Fruit fly (Drosophila melanogaster) whole organism, prepupa: ENCODE measurements around the gene CG7294.
A peak's percentile ranks its signal among the peaks of the same experiment; 100 is the strongest.

Experiments
- CG10631 ChIP-seq: fragments of 200-800 bp; sonication (Bioruptor generic); optimal IDR thresholded peaks from 2 replicates; lab custom pipeline; 2016; ENCODE audit warnings: missing biosample characterization, missing genetic modification characterization
- CG11294 ChIP-seq: fragments of 200-800 bp; sonication (Bioruptor generic); IDR thresholded peaks from 2 replicates; pipeline ENCODE4 v1.3.6; 2022; ENCODE audit warnings: missing biosample characterization, missing genetic modification characterization
- CG15336 ChIP-seq: fragments of 200-800 bp; sonication (Bioruptor generic); IDR thresholded peaks from 2 replicates; pipeline ENCODE4 v1.3.6; 2022; ENCODE audit warnings: missing biosample characterization, missing genetic modification characterization
- CG1621 ChIP-seq: fragments of 200-800 bp; sonication (Bioruptor generic); optimal IDR thresholded peaks from 3 replicates; lab custom pipeline; 2018; ENCODE audit warnings: missing biosample characterization, mild to moderate bottlenecking, missing genetic modification characterization
- CG16779 ChIP-seq: fragments of 200-800 bp; sonication (Bioruptor generic); optimal IDR thresholded peaks from 3 replicates; lab custom pipeline; 2017; ENCODE audit warnings: missing biosample characterization, mild to moderate bottlenecking, missing genetic modification characterization
- CG3032 ChIP-seq: fragments of 200-800 bp; optimal IDR thresholded peaks from 2 replicates; lab custom pipeline; 2019; ENCODE audit warnings: missing biosample characterization, mild to moderate bottlenecking, missing genetic modification characterization, moderate library complexity
- CG31627 ChIP-seq: fragments of 200-800 bp; sonication (Bioruptor generic); optimal IDR thresholded peaks from 3 replicates; lab custom pipeline; 2016; ENCODE audit warnings: missing biosample characterization, missing genetic modification characterization
- CG32006 ChIP-seq: fragments of 200-800 bp; sonication (Bioruptor generic); optimal IDR thresholded peaks from 3 replicates; lab custom pipeline; 2017; ENCODE audit warnings: missing biosample characterization, mild to moderate bottlenecking, missing genetic modification characterization
- CG3919 ChIP-seq: fragments of 200-800 bp; sonication (Bioruptor generic); optimal IDR thresholded peaks from 3 replicates; lab custom pipeline; 2016; ENCODE audit warnings: missing biosample characterization, missing genetic modification characterization
- CG4318 ChIP-seq: fragments of 200-800 bp; sonication (Bioruptor generic); optimal IDR thresholded peaks from 3 replicates; lab custom pipeline; 2017; ENCODE audit warnings: missing biosample characterization, mild to moderate bottlenecking, missing genetic modification characterization
- CG6163 ChIP-seq: fragments of 200-800 bp; sonication (Bioruptor generic); IDR thresholded peaks from 3 replicates; pipeline ENCODE4 v1.3.6; 2022; ENCODE audit warnings: missing biosample characterization, missing genetic modification characterization
- CG6276 ChIP-seq: fragments of 200-800 bp; sonication (Bioruptor generic); optimal IDR thresholded peaks from 2 replicates; lab custom pipeline; 2017; ENCODE audit warnings: missing biosample characterization, mild to moderate bottlenecking, missing genetic modification characterization
- CG6792 ChIP-seq: fragments of 200-800 bp; sonication (Bioruptor generic); optimal IDR thresholded peaks from 3 replicates; lab custom pipeline; 2016; ENCODE audit warnings: missing biosample characterization, missing genetic modification characterization
- CG6854 ChIP-seq: fragments of 200-800 bp; sonication (Bioruptor generic); optimal IDR thresholded peaks from 2 replicates; lab custom pipeline; 2017; ENCODE audit warnings: missing biosample characterization, mild to moderate bottlenecking, missing genetic modification characterization
- CG7368 ChIP-seq: fragments of 200-800 bp; sonication (Bioruptor generic); optimal IDR thresholded peaks from 3 replicates; lab custom pipeline; 2016; ENCODE audit warnings: missing biosample characterization, missing genetic modification characterization
- CG8119 ChIP-seq: fragments of 200-800 bp; sonication (Bioruptor generic); IDR thresholded peaks from 3 replicates; pipeline ENCODE4 v1.3.6; 2022; ENCODE audit warnings: missing biosample characterization, missing genetic modification characterization
- CG8632 ChIP-seq: fragments of 200-800 bp; sonication (Bioruptor generic); optimal IDR thresholded peaks from 3 replicates; lab custom pipeline; 2016; ENCODE audit warnings: missing biosample characterization, missing genetic modification characterization
- CG9139 ChIP-seq: fragments of 200-800 bp; sonication (Bioruptor generic); optimal IDR thresholded peaks from 3 replicates; lab custom pipeline; 2017; ENCODE audit warnings: missing biosample characterization, mild to moderate bottlenecking, missing genetic modification characterization
- Eip78C ChIP-seq: fragments of 200-800 bp; sonication (Bioruptor generic); peaks from one replicate; lab custom pipeline; 2016; ENCODE audit warnings: missing biosample characterization, missing genetic modification characterization
- Ets21C ChIP-seq: fragments of 200-800 bp; sonication (Bioruptor generic); optimal IDR thresholded peaks from 3 replicates; lab custom pipeline; 2016; ENCODE audit warnings: missing biosample characterization, missing genetic modification characterization
- Gug ChIP-seq: fragments of 200-800 bp; sonication (Bioruptor generic); IDR thresholded peaks from 2 replicates; pipeline ENCODE4 v1.3.6; 2022; ENCODE audit warnings: missing biosample characterization, missing genetic modification characterization
- Hr39 ChIP-seq: fragments of 200-800 bp; sonication (Bioruptor generic); optimal IDR thresholded peaks from 2 replicates; lab custom pipeline; 2016; ENCODE audit warnings: missing biosample characterization, missing genetic modification characterization
- Hr4 ChIP-seq: fragments of 200-800 bp; sonication (Bioruptor generic); optimal IDR thresholded peaks from 3 replicates; lab custom pipeline; 2016; ENCODE audit warnings: missing biosample characterization, missing genetic modification characterization
- Met ChIP-seq: fragments of 200-800 bp; sonication (Bioruptor generic); optimal IDR thresholded peaks from 3 replicates; lab custom pipeline; 2016; ENCODE audit warnings: missing biosample characterization, missing genetic modification characterization
- OdsH ChIP-seq: fragments of 200-800 bp; sonication (Bioruptor generic); optimal IDR thresholded peaks from 3 replicates; lab custom pipeline; 2016; ENCODE audit warnings: missing biosample characterization, missing genetic modification characterization
- Smox ChIP-seq: fragments of 200-800 bp; sonication (Bioruptor generic); optimal IDR thresholded peaks from 3 replicates; lab custom pipeline; 2016; ENCODE audit warnings: missing biosample characterization, missing genetic modification characterization
- Sox102F ChIP-seq: fragments of 200-800 bp; sonication (Bioruptor generic); optimal IDR thresholded peaks from 2 replicates; lab custom pipeline; 2016; ENCODE audit warnings: missing biosample characterization, mild to moderate bottlenecking, missing genetic modification characterization
- Sox14 ChIP-seq: fragments of 200-800 bp; sonication (Bioruptor generic); optimal IDR thresholded peaks from 3 replicates; lab custom pipeline; 2016; ENCODE audit warnings: missing biosample characterization, missing genetic modification characterization
- Sox15 ChIP-seq: fragments of 200-800 bp; sonication (Bioruptor generic); optimal IDR thresholded peaks from 3 replicates; lab custom pipeline; 2016; ENCODE audit warnings: missing biosample characterization, missing genetic modification characterization
- achi ChIP-seq: fragments of 200-800 bp; sonication (Bioruptor generic); optimal IDR thresholded peaks from 3 replicates; lab custom pipeline; 2016; ENCODE audit warnings: missing biosample characterization, missing genetic modification characterization
- acj6 ChIP-seq: fragments of 200-800 bp; sonication (Bioruptor generic); optimal IDR thresholded peaks from 3 replicates; lab custom pipeline; 2016; ENCODE audit warnings: missing biosample characterization, missing genetic modification characterization
- dac ChIP-seq: fragments of 200-800 bp; sonication (Bioruptor generic); optimal IDR thresholded peaks from 2 replicates; lab custom pipeline; 2017; ENCODE audit warnings: missing biosample characterization, mild to moderate bottlenecking, missing genetic modification characterization
- dsx ChIP-seq: fragments of 200-800 bp; optimal IDR thresholded peaks from 3 replicates; lab custom pipeline; 2019; ENCODE audit warnings: missing biosample characterization, mild to moderate bottlenecking, missing genetic modification characterization, moderate library complexity; ENCODE audit not compliant: poor library complexity, severe bottlenecking
- eg ChIP-seq: fragments of 200-800 bp; sonication (Bioruptor generic); IDR thresholded peaks from 3 replicates; pipeline ENCODE4 v1.3.6; 2022; ENCODE audit warnings: missing biosample characterization, missing genetic modification characterization
- esn ChIP-seq: fragments of 200-800 bp; sonication (Bioruptor generic); optimal IDR thresholded peaks from 2 replicates; lab custom pipeline; 2016; ENCODE audit warnings: missing biosample characterization, mild to moderate bottlenecking, missing genetic modification characterization, moderate library complexity
- fd59A ChIP-seq: fragments of 200-800 bp; sonication (Bioruptor generic); optimal IDR thresholded peaks from 2 replicates; lab custom pipeline; 2017; ENCODE audit warnings: missing biosample characterization, mild to moderate bottlenecking, missing genetic modification characterization, missing genetic modification reagents
- fd85E ChIP-seq: fragments of 200-800 bp; sonication (Bioruptor generic); optimal IDR thresholded peaks from 3 replicates; lab custom pipeline; 2016; ENCODE audit warnings: missing biosample characterization, missing genetic modification characterization
- fkh ChIP-seq: fragments of 200-800 bp; sonication (Bioruptor generic); optimal IDR thresholded peaks from 3 replicates; lab custom pipeline; 2017; ENCODE audit warnings: missing biosample characterization, mild to moderate bottlenecking, missing genetic modification characterization, moderate library complexity
- lz ChIP-seq: fragments of 200-800 bp; sonication (Bioruptor generic); optimal IDR thresholded peaks from 3 replicates; lab custom pipeline; 2016; ENCODE audit warnings: missing biosample characterization, missing genetic modification characterization
- pdm3 ChIP-seq: fragments of 200-800 bp; sonication (Bioruptor generic); optimal IDR thresholded peaks from 3 replicates; lab custom pipeline; 2016; ENCODE audit warnings: missing biosample characterization, missing genetic modification characterization
- svp ChIP-seq: fragments of 200-800 bp; sonication (Bioruptor generic); peaks from one replicate; lab custom pipeline; 2016; ENCODE audit warnings: missing biosample characterization, missing genetic modification characterization
- topi ChIP-seq: fragments of 200-800 bp; sonication (Bioruptor generic); optimal IDR thresholded peaks from 3 replicates; lab custom pipeline; 2016; ENCODE audit warnings: missing biosample characterization, missing genetic modification characterization
- vri ChIP-seq: fragments of 200-800 bp; sonication (Bioruptor generic); optimal IDR thresholded peaks from 3 replicates; lab custom pipeline; 2016; ENCODE audit warnings: missing biosample characterization, mild to moderate bottlenecking, missing genetic modification characterization

CG7294 gene

DNA sequence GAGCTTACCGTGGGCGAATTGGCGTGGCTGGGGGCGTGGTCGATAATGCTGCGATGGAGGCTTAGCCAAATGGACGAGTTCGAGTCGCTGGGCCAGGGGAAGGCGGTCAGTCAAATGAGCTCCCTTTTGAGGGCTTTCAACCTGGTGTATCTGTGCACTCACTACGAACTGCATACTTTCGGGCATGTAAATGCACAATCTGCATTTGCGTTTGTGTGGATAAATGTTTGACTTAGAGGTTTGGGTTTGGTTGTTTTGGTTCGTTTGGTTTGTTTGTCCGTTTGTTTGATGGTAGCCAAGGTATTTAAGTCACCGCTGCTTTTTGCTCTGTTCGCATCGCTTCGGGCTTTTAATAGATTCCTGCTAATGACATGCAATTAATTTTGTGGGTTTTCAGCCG, 22.1 kb upstream of the CG7294 start:
- TF ChIP-seq CG3919 (GFP tag; lab: Kevin White, UChicago) (no peak), dac (GFP tag; lab: Kevin White, UChicago) (no peak), Sox102F (no peak)
- TF ChIP-seq, all 60 proteins: peak for 0

DNA sequence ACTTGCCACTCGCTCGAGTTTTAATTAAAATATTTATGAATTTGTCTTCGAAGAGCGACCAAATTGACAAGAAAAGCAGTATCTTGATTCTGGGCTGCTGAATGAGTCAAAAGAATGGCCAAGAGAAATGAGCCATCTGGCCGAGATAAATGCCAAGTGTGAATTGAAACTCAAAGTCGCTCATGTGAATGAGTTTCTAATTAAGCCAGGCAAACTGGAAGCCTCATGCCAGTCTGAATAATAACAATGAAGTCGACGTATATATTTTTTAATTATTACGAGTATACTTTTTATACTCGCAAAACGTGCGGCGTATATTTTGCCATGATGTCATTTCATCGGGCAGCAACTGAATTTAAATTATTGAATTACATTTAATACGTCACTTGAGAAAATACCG, 20.3 kb upstream of the CG7294 start, which contains the start of gene Lip2:
TSS of gene Lip2 (minus strand) at position 101 of the 400 bp plus-strand sequence.
- TF ChIP-seq CG1621 (tag; lab: Kevin White, UChicago) (no peak), CG3032 (tag; lab: Kevin White, UChicago) (no peak)

DNA sequence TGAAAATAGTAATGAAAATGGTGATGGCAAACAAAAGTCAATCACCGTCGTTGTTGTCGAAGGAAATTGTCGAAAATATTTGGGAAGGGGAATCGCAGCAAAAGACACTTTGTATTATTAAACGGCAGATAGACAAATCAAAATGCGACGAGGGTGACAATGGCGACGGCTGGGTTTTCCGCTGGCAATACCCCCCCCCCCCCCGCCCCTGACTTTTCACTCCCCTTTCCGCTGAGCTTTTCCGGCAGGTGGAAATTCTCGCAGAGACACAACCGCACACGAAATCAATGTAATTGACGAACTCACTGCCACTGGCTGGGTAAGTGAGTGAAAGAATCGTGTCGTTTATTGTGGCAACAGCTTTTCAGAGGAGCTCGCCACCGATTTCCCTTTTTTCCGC, 19.0 kb upstream of the CG7294 start:
- TF ChIP-seq fd85E (GFP tag; lab: Kevin White, UChicago): no peak
- TF ChIP-seq Hr4 (GFP tag; lab: Kevin White, UChicago): no peak
- TF ChIP-seq acj6: no peak
- no peak for TF ChIP-seq fd59A (GFP tag; lab: Kevin White, UChicago)
- no peak for TF ChIP-seq CG7368
- TF ChIP-seq CG4318: no peak
- TF ChIP-seq esn: no peak
- TF ChIP-seq Sox102F: no peak
- no peak for TF ChIP-seq CG31627
- TF ChIP-seq CG6854 (GFP tag; lab: Kevin White, UChicago): no peak
- TF ChIP-seq Sox14: no peak
- TF ChIP-seq vri: no peak
- TF ChIP-seq lz (GFP tag; lab: Kevin White, UChicago): no peak
- TF ChIP-seq achi: no peak
- TF ChIP-seq Sox15 (GFP tag; lab: Kevin White, UChicago): no peak
- no peak for TF ChIP-seq fkh
- no peak for TF ChIP-seq CG3919 (GFP tag; lab: Kevin White, UChicago)

DNA sequence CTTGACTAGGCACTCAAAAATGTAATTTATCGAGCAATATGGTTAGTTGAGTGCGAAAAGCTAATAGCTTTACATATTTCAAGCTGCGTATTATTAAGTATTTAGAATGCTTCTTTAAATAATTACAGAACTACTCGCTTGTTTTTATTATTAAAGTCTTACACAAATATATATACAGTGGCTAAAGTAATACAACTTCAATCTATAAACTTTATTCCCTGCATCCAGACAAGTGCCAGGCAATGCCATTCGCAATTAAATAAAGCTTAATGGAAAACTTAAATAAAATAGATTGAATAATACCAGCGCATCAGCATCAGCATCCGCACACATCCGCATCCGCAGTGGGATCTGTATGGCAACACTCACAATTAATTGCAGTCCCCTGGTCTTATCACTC, 17.2 kb upstream of the CG7294 start:
- no peak for TF ChIP-seq pdm3 (GFP tag; lab: Kevin White, UChicago)
- TF ChIP-seq svp: peak; percentile 63

DNA sequence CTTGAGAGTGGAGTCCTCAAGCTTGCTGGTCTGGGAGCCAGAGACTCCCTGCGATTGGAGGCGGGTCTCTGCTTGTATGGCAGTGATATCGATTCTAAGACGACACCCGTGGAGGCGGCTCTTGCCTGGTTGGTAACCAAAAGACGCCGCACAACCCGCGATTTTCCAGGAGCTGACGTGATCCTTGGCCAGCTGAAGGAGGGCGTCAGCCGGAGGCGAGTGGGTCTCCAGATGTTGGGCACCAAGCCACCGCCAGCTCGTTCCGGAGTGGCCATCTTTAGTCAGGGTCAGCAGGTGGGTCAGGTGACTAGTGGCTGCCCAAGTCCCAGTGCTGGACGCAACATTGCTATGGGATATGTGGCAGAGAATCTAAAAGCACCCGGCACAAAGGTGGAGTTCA, 15.4 kb upstream of the CG7294 start:
- no peak for TF ChIP-seq dsx (GFP tag; lab: Kevin White, UChicago)
- no peak for TF ChIP-seq eg (GFP tag; lab: Robert Waterston, UW)
- no peak for TF ChIP-seq achi
- no peak for TF ChIP-seq topi
- no peak for TF ChIP-seq CG6792 (GFP tag; lab: Kevin White, UChicago)
- TF ChIP-seq esn: no peak
- TF ChIP-seq CG8632: no peak
- TF ChIP-seq CG9139 (GFP tag; lab: Kevin White, UChicago): no peak
- TF ChIP-seq CG10631 (GFP tag; lab: Kevin White, UChicago): no peak
- TF ChIP-seq CG6276 (GFP tag; lab: Kevin White, UChicago): no peak
- no peak for TF ChIP-seq Smox

DNA sequence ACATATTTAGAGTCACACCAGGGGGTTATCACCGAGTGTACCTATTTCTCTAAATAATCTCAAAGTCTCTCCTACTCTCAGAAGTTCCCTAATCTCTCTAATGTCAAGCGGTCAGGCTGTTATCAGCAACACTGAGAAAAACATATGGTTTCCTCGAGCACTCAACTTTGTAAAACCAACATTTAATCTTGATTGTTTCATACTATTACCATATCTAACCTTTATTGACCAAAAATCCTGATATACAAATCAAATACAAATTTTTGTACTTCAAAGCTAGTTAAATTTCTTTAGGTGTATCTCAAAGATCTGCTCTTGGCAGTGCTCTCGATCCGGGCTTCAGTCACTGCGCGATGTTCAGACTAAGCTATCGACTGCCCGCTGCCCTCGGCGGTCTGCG, 14.2 kb upstream of the CG7294 start, which contains the start of gene CG6415:
TSS of gene CG6415 (plus strand) at position 341 of the 400 bp plus-strand sequence.
- TF ChIP-seq pdm3 (GFP tag; lab: Kevin White, UChicago) (peak; percentile 48), CG31627 (peak; percentile 32), CG11294 (GFP tag; lab: Robert Waterston, UW) (peak; percentile 64), CG16779 (tag; lab: Kevin White, UChicago) (no peak), esn (no peak), Smox (no peak), Ets21C (GFP tag; lab: Kevin White, UChicago) (no peak), Gug (peak; percentile 78), Met (GFP tag; lab: Kevin White, UChicago) (peak; percentile 34), CG32006 (GFP tag; lab: Kevin White, UChicago) (peak; percentile 80), eg (GFP tag; lab: Robert Waterston, UW) (peak; percentile 85), CG6276 (GFP tag; lab: Kevin White, UChicago) (peak; percentile 63), CG6163 (peak; percentile 50; the same call in 2 of the 3 replicates), Eip78C (GFP tag; lab: Kevin White, UChicago) (peak; percentile 65), fkh (peak; percentile 51), OdsH (GFP tag; lab: Kevin White, UChicago) (peak; percentile 38), CG4318 (peak; percentile 48), CG8119 (GFP tag; lab: Robert Waterston, UW) (peak; percentile 63; the same call in 2 of the 3 replicates), Sox14 (peak; percentile 20), CG15336 (GFP tag; lab: Robert Waterston, UW) (peak; percentile 71), lz (GFP tag; lab: Kevin White, UChicago) (peak; percentile 27), Hr4 (GFP tag; lab: Kevin White, UChicago) (peak; percentile 71), Hr39 (GFP tag; lab: Kevin White, UChicago) (peak; percentile 22), svp (peak; percentile 97), vri (peak; percentile 58), dac (GFP tag; lab: Kevin White, UChicago) (peak; percentile 5)
